Fruit fly (Drosophila melanogaster) whole organism, embryonic: ENCODE measurements around the gene Taf10.

Source experiments
- Ada2b ChIP-seq: fragments of 200-800 bp; sonication (Bioruptor generic); IDR thresholded peaks from 2 replicates; pipeline ENCODE4 v1.3.6; 2022; ENCODE audit warnings: missing biosample characterization, missing genetic modification characterization
- Aef1 ChIP-seq: fragments of 200-800 bp; sonication (Bioruptor generic); IDR thresholded peaks from 3 replicates; pipeline ENCODE4 v1.3.6; 2022; ENCODE audit warnings: missing biosample characterization, missing genetic modification characterization
- Asciz ChIP-seq: fragments of 200-800 bp; sonication (Bioruptor generic); optimal IDR thresholded peaks from 2 replicates; lab custom pipeline; 2017; ENCODE audit warnings: missing biosample characterization, mild to moderate bottlenecking, missing genetic modification characterization, missing genetic modification reagents
- CG10209 ChIP-seq: fragments of 200-800 bp; sonication (Bioruptor generic); optimal IDR thresholded peaks from 3 replicates; lab custom pipeline; 2017; ENCODE audit warnings: missing biosample characterization, mild to moderate bottlenecking, missing genetic modification characterization, missing genetic modification reagents
- CG10431 ChIP-seq: fragments of 200-800 bp; sonication (Bioruptor generic); optimal IDR thresholded peaks from 3 replicates; lab custom pipeline; 2018; ENCODE audit warnings: missing biosample characterization, mild to moderate bottlenecking, missing genetic modification characterization
- CG11696 ChIP-seq: fragments of 200-800 bp; sonication (Bioruptor generic); IDR thresholded peaks from 2 replicates; pipeline ENCODE4 v1.3.6; 2022; ENCODE audit warnings: missing biosample characterization, missing genetic modification characterization
- CG12769 ChIP-seq: fragments of 200-800 bp; sonication (Bioruptor generic); optimal IDR thresholded peaks from 2 replicates; lab custom pipeline; 2019; ENCODE audit warnings: missing biosample characterization, mild to moderate bottlenecking, missing genetic modification characterization, moderate library complexity
- CG13287 ChIP-seq: fragments of 200-800 bp; sonication (Bioruptor generic); IDR thresholded peaks from 2 replicates; pipeline ENCODE4 v1.3.6; 2022; ENCODE audit warnings: missing biosample characterization, missing genetic modification characterization; ENCODE audit not compliant: partially characterized antibody
- CG15011 ChIP-seq: fragments of 200-800 bp; sonication (Bioruptor generic); optimal IDR thresholded peaks from 3 replicates; lab custom pipeline; 2018; ENCODE audit warnings: missing biosample characterization, mild to moderate bottlenecking, missing genetic modification characterization
- CG17385 ChIP-seq: fragments of 200-800 bp; sonication (Bioruptor generic); optimal IDR thresholded peaks from 3 replicates; lab custom pipeline; 2018; ENCODE audit warnings: missing biosample characterization, mild to moderate bottlenecking, missing genetic modification characterization
- CG1792 ChIP-seq: fragments of 200-800 bp; sonication (Bioruptor generic); optimal IDR thresholded peaks from 2 replicates; lab custom pipeline; 2016; ENCODE audit warnings: missing biosample characterization, missing genetic modification characterization
- CG34376 ChIP-seq: fragments of 200-800 bp; sonication (Bioruptor generic); optimal IDR thresholded peaks from 2 replicates; lab custom pipeline; 2018; ENCODE audit warnings: missing biosample characterization, mild to moderate bottlenecking, missing genetic modification characterization
- CG3838 ChIP-seq: fragments of 200-800 bp; sonication (Bioruptor generic); optimal IDR thresholded peaks from 3 replicates; lab custom pipeline; 2016; ENCODE audit warnings: missing biosample characterization, missing genetic modification characterization
- CG5180 ChIP-seq: fragments of 200-800 bp; sonication (Bioruptor generic); optimal IDR thresholded peaks from 3 replicates; lab custom pipeline; 2017; ENCODE audit warnings: missing biosample characterization, missing genetic modification characterization, mild to moderate bottlenecking, moderate library complexity, missing genetic modification reagents
- CG5245 ChIP-seq: fragments of 200-800 bp; sonication (Bioruptor generic); optimal IDR thresholded peaks from 3 replicates; lab custom pipeline; 2016; ENCODE audit warnings: missing biosample characterization, missing genetic modification characterization
- CG6813 ChIP-seq: fragments of 200-800 bp; sonication (Bioruptor generic); optimal IDR thresholded peaks from 2 replicates; lab custom pipeline; 2017; ENCODE audit warnings: missing biosample characterization, missing genetic modification characterization, mild to moderate bottlenecking, moderate library complexity, missing genetic modification reagents
- CG6854 ChIP-seq: fragments of 200-800 bp; sonication (Bioruptor generic); optimal IDR thresholded peaks from 3 replicates; lab custom pipeline; 2017; ENCODE audit warnings: missing biosample characterization, mild to moderate bottlenecking, missing genetic modification characterization
- CG7786 ChIP-seq: fragments of 200-800 bp; sonication (Bioruptor generic); optimal IDR thresholded peaks from 2 replicates; lab custom pipeline; 2016; ENCODE audit warnings: missing biosample characterization, missing genetic modification characterization
- CG8281 ChIP-seq: fragments of 200-800 bp; sonication (Bioruptor generic); optimal IDR thresholded peaks from 2 replicates; lab custom pipeline; 2018; ENCODE audit warnings: missing biosample characterization, mild to moderate bottlenecking, missing genetic modification characterization, moderate library complexity
- Dbx ChIP-seq: fragments of 200-800 bp; sonication (Bioruptor generic); IDR thresholded peaks from 3 replicates; pipeline ENCODE4 v1.3.6; 2022; ENCODE audit warnings: missing biosample characterization, missing genetic modification characterization
- E2f1 ChIP-seq: fragments of 200-800 bp; sonication (Bioruptor generic); IDR thresholded peaks from 2 replicates; pipeline ENCODE4 v1.3.6; 2022; ENCODE audit warnings: missing biosample characterization, missing genetic modification characterization
- GATAe ChIP-seq: fragments of 200-800 bp; sonication (Bioruptor generic); conservative IDR thresholded peaks from 2 replicates; pipeline ENCODE4 v1.3.6; 2022; ENCODE audit warnings: missing biosample characterization, missing genetic modification characterization
- HHEX ChIP-seq: fragments of 200-800 bp; sonication (Bioruptor generic); optimal IDR thresholded peaks from 3 replicates; lab custom pipeline; 2017; ENCODE audit warnings: missing biosample characterization, mild to moderate bottlenecking, missing genetic modification characterization, missing genetic modification reagents
- HLH4C ChIP-seq: fragments of 200-800 bp; sonication (Bioruptor generic); IDR thresholded peaks from 3 replicates; pipeline ENCODE4 v1.3.6; 2022; ENCODE audit warnings: missing biosample characterization, missing genetic modification characterization; ENCODE audit not compliant: partially characterized antibody
- HLHmδ ChIP-seq: fragments of 200-800 bp; sonication (Bioruptor generic); optimal IDR thresholded peaks from 2 replicates; lab custom pipeline; 2018; ENCODE audit warnings: missing biosample characterization, mild to moderate bottlenecking, missing genetic modification characterization, moderate library complexity
- Med ChIP-seq: fragments of 200-800 bp; sonication (Bioruptor generic); peaks from one replicate; lab custom pipeline; 2016; ENCODE audit warnings: missing biosample characterization, missing genetic modification characterization, mild to moderate bottlenecking, inconsistent platforms, moderate library complexity
- Sox100B ChIP-seq: fragments of 200-800 bp; sonication (Bioruptor generic); optimal IDR thresholded peaks from 3 replicates; lab custom pipeline; 2018; ENCODE audit warnings: missing biosample characterization, mild to moderate bottlenecking, missing genetic modification characterization
- Sry-δ ChIP-seq: fragments of 200-800 bp; sonication (Bioruptor generic); optimal IDR thresholded peaks from 2 replicates; lab custom pipeline; 2016; ENCODE audit warnings: missing biosample characterization, missing genetic modification characterization
- Ssrp ChIP-seq: fragments of 200-800 bp; sonication (Bioruptor generic); optimal IDR thresholded peaks from 2 replicates; lab custom pipeline; 2018; ENCODE audit warnings: missing biosample characterization, mild to moderate bottlenecking, missing genetic modification characterization, moderate library complexity
- Vsx1 ChIP-seq: fragments of 200-800 bp; sonication (Bioruptor generic); optimal IDR thresholded peaks from 2 replicates; lab custom pipeline; 2017; ENCODE audit warnings: missing biosample characterization, mild to moderate bottlenecking, missing genetic modification characterization, missing genetic modification reagents
- bsh ChIP-seq, 2 experiments: fragments of 200-800 bp; sonication (Bioruptor generic); optimal IDR thresholded peaks; 2 replicates each; lab custom pipeline; 2017 to 2018; ENCODE audit warnings: mild to moderate bottlenecking in 2 of 2, missing biosample characterization in 2 of 2, missing genetic modification characterization in 2 of 2, moderate library complexity in 1 of 2
- ind ChIP-seq: fragments of 200-800 bp; sonication (Bioruptor generic); optimal IDR thresholded peaks from 3 replicates; lab custom pipeline; 2016; ENCODE audit warnings: missing biosample characterization, missing genetic modification characterization
- lmd ChIP-seq: fragments of 200-800 bp; sonication (Bioruptor generic); IDR thresholded peaks from 2 replicates; pipeline ENCODE4 v1.3.6; 2022; ENCODE audit warnings: missing biosample characterization, missing genetic modification characterization
- nerfin-2 ChIP-seq: fragments of 200-800 bp; sonication (Bioruptor generic); IDR thresholded peaks from 2 replicates; pipeline ENCODE4 v1.3.6; 2022; ENCODE audit warnings: missing biosample characterization, missing genetic modification characterization; ENCODE audit not compliant: partially characterized antibody
- nom ChIP-seq: fragments of 200-800 bp; sonication (Bioruptor generic); optimal IDR thresholded peaks from 2 replicates; lab custom pipeline; 2017; ENCODE audit warnings: missing biosample characterization, missing genetic modification characterization, mild to moderate bottlenecking, moderate library complexity, missing genetic modification reagents
- pita ChIP-seq: fragments of 200-800 bp; sonication (Bioruptor generic); optimal IDR thresholded peaks from 2 replicates; lab custom pipeline; 2017; ENCODE audit warnings: missing biosample characterization, mild to moderate bottlenecking, missing genetic modification characterization
- run ChIP-seq: fragments of 200-800 bp; sonication (Bioruptor generic); optimal IDR thresholded peaks from 3 replicates; lab custom pipeline; 2018; ENCODE audit warnings: missing biosample characterization, mild to moderate bottlenecking, missing genetic modification characterization
- tll ChIP-seq, 2 experiments: fragments of 200-800 bp in 1 of 2; fragments of >200 bp in 1 of 2; sonication (Bioruptor generic) in 1 of 2; optimal IDR thresholded peaks; 2 replicates each; lab custom pipeline; 2017 to 2019; ENCODE audit warnings: missing biosample characterization in 2 of 2, missing genetic modification characterization in 2 of 2, mild to moderate bottlenecking in 1 of 2, moderate library complexity in 1 of 2
- tx ChIP-seq: fragments of 200-800 bp; sonication (Bioruptor generic); optimal IDR thresholded peaks from 2 replicates; lab custom pipeline; 2016; ENCODE audit warnings: missing biosample characterization, missing genetic modification characterization
- unc-4 ChIP-seq: fragments of 200-800 bp; sonication (Bioruptor generic); IDR thresholded peaks from 2 replicates; pipeline ENCODE4 v1.3.6; 2022; ENCODE audit warnings: missing biosample characterization, missing genetic modification characterization; ENCODE audit not compliant: partially characterized antibody

Taf10 gene

DNA sequence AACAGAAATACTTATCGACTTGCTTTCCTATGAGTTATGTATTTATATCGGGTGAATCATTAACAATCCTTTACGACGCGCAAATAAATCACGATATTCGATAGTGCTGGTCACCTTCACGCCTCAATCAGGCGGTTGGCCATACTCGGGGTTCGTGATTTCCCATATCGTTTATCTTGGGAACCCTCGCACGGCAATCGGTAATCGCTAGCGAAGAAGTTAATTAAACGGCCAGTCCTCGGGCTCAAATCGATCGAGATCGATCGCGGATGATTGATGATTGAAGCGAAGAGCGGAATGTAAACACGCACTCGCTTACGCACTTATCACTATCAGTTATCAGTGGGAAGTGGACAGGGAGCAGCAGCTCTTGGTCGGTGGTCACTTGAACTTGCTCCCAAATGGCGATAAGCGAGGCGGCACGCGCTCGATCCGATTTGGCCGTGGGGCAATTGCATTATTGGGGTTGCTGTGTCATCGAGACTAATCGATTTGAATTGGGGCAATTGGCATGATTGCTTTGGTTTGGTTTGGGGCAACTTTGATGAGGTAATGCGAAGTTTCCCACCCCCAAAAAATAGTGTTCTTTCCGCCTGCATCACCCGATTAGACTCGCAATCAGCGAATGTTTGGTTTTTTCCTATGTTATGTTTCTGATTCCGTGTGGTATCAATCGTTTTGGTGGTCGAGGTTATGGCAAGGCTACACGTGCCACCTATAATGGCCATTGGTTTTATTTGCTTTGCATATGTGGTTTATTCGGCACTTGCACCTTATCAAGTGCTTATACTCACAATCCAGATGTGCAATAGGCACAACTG is 33.5 kb downstream of the Taf10 start (continued):
- peak; percentile 47 for TF ChIP-seq CG12769 (tag; lab: Kevin White, UChicago)
- TF ChIP-seq CG1792 (GFP tag; lab: Kevin White, UChicago) = no peak
- TF ChIP-seq Sox100B = no peak

DNA sequence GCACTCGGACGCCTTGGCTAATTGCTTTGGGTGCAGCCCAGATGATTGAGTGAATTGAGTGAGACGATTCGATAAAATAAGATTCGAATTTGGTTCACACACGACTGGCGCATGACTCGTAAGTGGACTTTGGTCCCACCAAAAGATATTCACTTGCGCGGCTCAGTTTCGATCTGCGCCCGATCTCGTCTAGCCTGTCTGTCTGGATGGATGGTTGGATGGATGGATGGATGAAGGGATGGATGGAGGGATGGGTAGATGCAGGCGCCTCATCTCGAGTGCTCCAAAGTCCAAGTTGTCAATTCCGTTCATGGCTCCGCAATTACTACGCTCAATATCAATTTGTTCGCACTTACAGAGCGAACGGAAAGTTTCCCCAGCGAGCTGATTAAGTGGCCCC is 34.8 kb downstream of the Taf10 start:
- TF ChIP-seq CG6854 (GFP tag; lab: Kevin White, UChicago) (no peak), GATAe (GFP tag; lab: Robert Waterston, UW) (no peak), CG10431 (GFP tag; lab: Kevin White, UChicago) (no peak), CG13287 (GFP tag; lab: Robert Waterston, UW) (no peak), Aef1 (no peak), CG8281 (peak; percentile 96), HHEX (GFP tag; lab: Kevin White, UChicago) (no peak), nerfin-2 (no peak), Ada2b (GFP tag; lab: Robert Waterston, UW) (no peak), CG7786 (no peak), CG34376 (GFP tag; lab: Kevin White, UChicago) (no peak), lmd (GFP tag; lab: Robert Waterston, UW) (no peak), E2f1 (GFP tag; lab: Robert Waterston, UW) (no peak), tx (no peak), CG11696 (no peak), run (tag; lab: Kevin White, UChicago) (no peak), nom (peak; percentile 96), unc-4 (GFP tag; lab: Robert Waterston, UW) (no peak), CG6813 (GFP tag; lab: Kevin White, UChicago) (no peak), CG3838 (GFP tag; lab: Kevin White, UChicago) (no peak), Sry-δ (GFP tag; lab: Kevin White, UChicago) (no peak), Ssrp (no peak), CG5180 (GFP tag; lab: Kevin White, UChicago) (peak; percentile 24), HLHmδ (GFP tag; lab: Kevin White, UChicago) (no peak), CG17385 (no peak), ind (GFP tag; lab: Kevin White, UChicago) (no peak), Asciz (GFP tag; lab: Kevin White, UChicago) (no peak), HLH4C (GFP tag; lab: Robert Waterston, UW) (no peak), Dbx (no peak), Med (GFP tag; lab: Kevin White, UChicago) (peak; percentile 50), bsh (GFP tag; optimal IDR thresholded peaks at IDR 0.05; lab: Kevin White, UChicago) (peak in 1 of 2 experiments; percentile 69), Vsx1 (GFP tag; lab: Kevin White, UChicago) (no peak), tll (GFP tag; optimal IDR thresholded peaks at IDR 0.05; lab: Kevin White, UChicago) (no peak), pita (no peak), CG5245 (GFP tag; lab: Kevin White, UChicago) (no peak), CG10209 (GFP tag; lab: Kevin White, UChicago) (no peak), CG15011 (GFP tag; lab: Kevin White, UChicago) (no peak)
